Worm (Caenorhabditis elegans): Measurements from ENCODE around the gene tin-9.2.

ce11 chrIV:13104900-13105299, 6.1 kb downstream of the tin-9.2 start, which contains the start of gene rde-11:
- TF ChIP-seq flt-1 (GFP tag; IDR thresholded peaks at IDR 0.05), result no peak
- TF ChIP-seq ztf-23 (GFP tag; IDR thresholded peaks at IDR 0.05), result no peak
- no peak for TF ChIP-seq klf-2 (GFP tag; conservative IDR thresholded peaks at IDR 0.05)
- TF ChIP-seq ref-1 (GFP tag; conservative IDR thresholded peaks at IDR 0.05), result no peak

Measured in whole organism, midembryonic.